Worm (Caenorhabditis elegans) whole organism, mixed stage, embryonic: Measurements from ENCODE around the gene C26E6.12.
"Not testable (repeated sequence)": the region's sequence is repeated elsewhere in the genome, so short reads cannot be mapped to it uniquely, and the experiment has no call there.

Source experiments
- M03D4.4 ChIP-seq: sonication (generic microtip); optimal IDR thresholded peaks from 2 replicates; lab custom pipeline; 2017; ENCODE audit warnings: mild to moderate bottlenecking, missing genetic modification characterization, missing compliant biosample characterization
- ceh-39 ChIP-seq: fragments of 150-350 bp; optimal IDR thresholded peaks from 2 replicates; lab custom pipeline; 2014; ENCODE audit warnings: missing biosample characterization, missing genetic modification characterization
- ceh-83 ChIP-seq: fragments of 200-800 bp; sonication (Bioruptor generic); optimal IDR thresholded peaks from 2 replicates; lab custom pipeline; 2018; ENCODE audit warnings: mild to moderate bottlenecking, missing genetic modification characterization, missing compliant biosample characterization
- ces-1 ChIP-seq: fragments of 150-350 bp; optimal IDR thresholded peaks from 2 replicates; lab custom pipeline; 2014; ENCODE audit warnings: missing biosample characterization, missing genetic modification reagents, missing genetic modification characterization
- cnd-1 ChIP-seq: fragments of 200-800 bp; sonication (Bioruptor generic); optimal IDR thresholded peaks from 2 replicates; lab custom pipeline; 2018; ENCODE audit warnings: mild to moderate bottlenecking, missing genetic modification characterization, missing compliant biosample characterization
- drap-1 ChIP-seq: fragments of 200-800 bp; sonication (Bioruptor generic); optimal IDR thresholded peaks from 3 replicates; lab custom pipeline; 2018; ENCODE audit warnings: mild to moderate bottlenecking, missing genetic modification characterization, missing compliant biosample characterization
- elt-1 ChIP-seq: sonication (generic microtip); optimal IDR thresholded peaks from 2 replicates; lab custom pipeline; 2017; ENCODE audit warnings: missing genetic modification characterization, mild to moderate bottlenecking, missing compliant biosample characterization, antibody characterized with exemption, moderate library complexity, borderline replicate concordance; ENCODE audit not compliant: insufficient read depth
- elt-3 ChIP-seq: fragments of 150-350 bp; optimal IDR thresholded peaks from 2 replicates; lab custom pipeline; 2014; ENCODE audit warnings: missing biosample characterization, missing genetic modification characterization
- flh-1 ChIP-seq: fragments of 200-800 bp; sonication (Bioruptor generic); optimal IDR thresholded peaks from 2 replicates; lab custom pipeline; 2018; ENCODE audit warnings: mild to moderate bottlenecking, missing genetic modification characterization, moderate library complexity, missing compliant biosample characterization
- hlh-1 ChIP-seq: fragments of 150-350 bp; optimal IDR thresholded peaks from 2 replicates; lab custom pipeline; 2014; ENCODE audit warnings: missing biosample characterization, missing genetic modification reagents, missing genetic modification characterization
- lin-13 ChIP-seq: fragments of 150-350 bp; optimal IDR thresholded peaks from 2 replicates; lab custom pipeline; 2014; ENCODE audit warnings: missing biosample characterization, missing genetic modification characterization
- lin-32 ChIP-seq: fragments of 200-800 bp; sonication (Bioruptor generic); optimal IDR thresholded peaks from 2 replicates; lab custom pipeline; 2018; ENCODE audit warnings: mild to moderate bottlenecking, missing genetic modification characterization, missing compliant biosample characterization
- lsy-2 ChIP-seq: fragments of 150-350 bp; optimal IDR thresholded peaks from 2 replicates; lab custom pipeline; 2014; ENCODE audit warnings: missing biosample characterization, missing genetic modification characterization
- mab-5 ChIP-seq: fragments of 150-350 bp; optimal IDR thresholded peaks from 2 replicates; lab custom pipeline; 2014; ENCODE audit warnings: missing biosample characterization, missing genetic modification characterization
- mep-1 ChIP-seq: fragments of 150-350 bp; optimal IDR thresholded peaks from 2 replicates; lab custom pipeline; 2017; ENCODE audit warnings: missing biosample characterization, missing genetic modification reagents, missing genetic modification characterization, inconsistent platforms
- mls-2 ChIP-seq: sonication (generic microtip); optimal IDR thresholded peaks from 2 replicates; lab custom pipeline; 2016; ENCODE audit warnings: mild to moderate bottlenecking, missing genetic modification characterization, moderate library complexity, missing compliant biosample characterization
- nhr-12 ChIP-seq: fragments of 150-350 bp; optimal IDR thresholded peaks from 2 replicates; lab custom pipeline; 2014; ENCODE audit warnings: missing biosample characterization, missing genetic modification characterization
- nhr-2 ChIP-seq: fragments of 150-350 bp; optimal IDR thresholded peaks from 2 replicates; lab custom pipeline; 2014; ENCODE audit warnings: missing biosample characterization, missing genetic modification characterization
- nhr-237 ChIP-seq: fragments of 150-350 bp; optimal IDR thresholded peaks from 2 replicates; lab custom pipeline; 2014; ENCODE audit warnings: missing biosample characterization, missing genetic modification characterization
- nhr-76 ChIP-seq: sonication (generic microtip); optimal IDR thresholded peaks from 2 replicates; lab custom pipeline; 2017; ENCODE audit warnings: missing biosample characterization, missing genetic modification characterization
- pha-4 ChIP-seq: fragments of 150-350 bp; optimal IDR thresholded peaks from 2 replicates; lab custom pipeline; 2018; ENCODE audit warnings: missing biosample characterization, missing genetic modification reagents, missing genetic modification characterization
- sem-2 ChIP-seq: fragments of 200-800 bp; sonication (Bioruptor generic); optimal IDR thresholded peaks from 2 replicates; lab custom pipeline; 2018; ENCODE audit warnings: mild to moderate bottlenecking, missing genetic modification characterization, missing compliant biosample characterization
- sptf-1 ChIP-seq: sonication (generic microtip); optimal IDR thresholded peaks from 2 replicates; lab custom pipeline; 2017; ENCODE audit warnings: mild to moderate bottlenecking, missing genetic modification characterization, moderate library complexity, missing compliant biosample characterization
- tbx-8 ChIP-seq: fragments of 200-800 bp; sonication (Bioruptor generic); optimal IDR thresholded peaks from 2 replicates; lab custom pipeline; 2018; ENCODE audit warnings: mild to moderate bottlenecking, missing genetic modification characterization, moderate library complexity, missing compliant biosample characterization
- unc-39 ChIP-seq: fragments of 150-350 bp; optimal IDR thresholded peaks from 2 replicates; lab custom pipeline; 2014; ENCODE audit warnings: missing biosample characterization, missing genetic modification characterization
- unc-62 ChIP-seq: fragments of 150-350 bp; optimal IDR thresholded peaks from 2 replicates; lab custom pipeline; 2014; ENCODE audit warnings: missing biosample characterization, missing genetic modification reagents, missing genetic modification characterization
- ztf-11 ChIP-seq: fragments of 150-350 bp; optimal IDR thresholded peaks from 2 replicates; lab custom pipeline; 2014; ENCODE audit warnings: missing biosample characterization, missing genetic modification characterization

Gene C26E6.12

ce11 chrIII:4930154-4930679, 1.8 kb downstream of the C26E6.12 start, which contains the start of gene set-2:
set-2 (minus strand) TSS chrIII:4930204.
- TF ChIP-seq sptf-1 (tag; lab: Kevin White, UChicago) (peak; percentile 66), ceh-83 (GFP tag; lab: Kevin White, UChicago) (no peak), nhr-2 (tag; lab: Kevin White, UChicago) (no peak), pha-4 (peak; percentile 9), lsy-2 (tag; lab: Kevin White, UChicago) (peak; percentile 15), ces-1 (GFP tag; lab: Kevin White, UChicago) (peak; percentile 21)

- TF ChIP-seq nhr-12 (tag; lab: Kevin White, UChicago) (no peak), mep-1 (no peak), hlh-1 (no peak), nhr-237 (tag; lab: Kevin White, UChicago) (no peak), ztf-11 (no peak), elt-3 (tag; lab: Kevin White, UChicago) (no peak), ceh-39 (tag; lab: Kevin White, UChicago) (no peak), unc-39 (tag; lab: Kevin White, UChicago) (no peak), M03D4.4 (tag; lab: Kevin White, UChicago) (no peak), cnd-1 (tag; lab: Kevin White, UChicago) (no peak), tbx-8 (GFP tag; lab: Kevin White, UChicago) (no peak), nhr-2 (tag; lab: Kevin White, UChicago) (no peak), mls-2 (tag; lab: Kevin White, UChicago) (no peak), flh-1 (GFP tag; lab: Kevin White, UChicago) (no peak), mab-5 (tag; lab: Kevin White, UChicago) (no peak), nhr-76 (tag; lab: Kevin White, UChicago) (no peak), lin-13 (tag; lab: Kevin White, UChicago) (no peak), sem-2 (GFP tag; lab: Kevin White, UChicago) (no peak)
These were observed 7.9 kb downstream of the C26E6.12 start for ce11 chrIII:4924134-4924533.

ce11 chrIII:4922020-4922419, 10.0 kb downstream of the C26E6.12 start, which contains the start of gene mmab-1:
mmab-1 (minus strand) TSS chrIII:4922114.
- not testable (repeated sequence) for TF ChIP-seq nhr-237 (tag; lab: Kevin White, UChicago); lin-13 (tag; lab: Kevin White, UChicago); flh-1 (GFP tag; lab: Kevin White, UChicago)

ce11 chrIII:4920221-4920620, 11.8 kb downstream of the C26E6.12 start, which contains the start of gene ula-1:
ula-1 (minus strand) TSS chrIII:4920321.
- no peak for TF ChIP-seq nhr-2 (tag; lab: Kevin White, UChicago)
- TF ChIP-seq elt-1: no peak
- TF ChIP-seq sptf-1 (tag; lab: Kevin White, UChicago): no peak
- no peak for TF ChIP-seq M03D4.4 (tag; lab: Kevin White, UChicago)
- no peak for TF ChIP-seq flh-1 (GFP tag; lab: Kevin White, UChicago)
- no peak for TF ChIP-seq mab-5 (tag; lab: Kevin White, UChicago)
- no peak for TF ChIP-seq drap-1 (GFP tag; lab: Kevin White, UChicago)
- TF ChIP-seq lin-32 (GFP tag; lab: Kevin White, UChicago): no peak
- TF ChIP-seq ces-1 (GFP tag; lab: Kevin White, UChicago): no peak
- no peak for TF ChIP-seq unc-62 (GFP tag; lab: Kevin White, UChicago)
- TF ChIP-seq, all 35 proteins: peak for 0

ce11 chrIII:4918906-4919305, 13.1 kb downstream of the C26E6.12 start:
- no peak for TF ChIP-seq elt-3 (tag; lab: Kevin White, UChicago)
- no peak for TF ChIP-seq hlh-1
- no peak for TF ChIP-seq lin-32 (GFP tag; lab: Kevin White, UChicago)
- no peak for TF ChIP-seq tbx-8 (GFP tag; lab: Kevin White, UChicago)
- no peak for TF ChIP-seq ces-1 (GFP tag; lab: Kevin White, UChicago)
- no peak for TF ChIP-seq ceh-39 (tag; lab: Kevin White, UChicago)
